Worm (Caenorhabditis elegans): ENCODE results near the gene T28C6.8.
A peak's percentile ranks its signal among the peaks of the same experiment; 100 is the strongest.

T28C6.8 gene

DNA sequence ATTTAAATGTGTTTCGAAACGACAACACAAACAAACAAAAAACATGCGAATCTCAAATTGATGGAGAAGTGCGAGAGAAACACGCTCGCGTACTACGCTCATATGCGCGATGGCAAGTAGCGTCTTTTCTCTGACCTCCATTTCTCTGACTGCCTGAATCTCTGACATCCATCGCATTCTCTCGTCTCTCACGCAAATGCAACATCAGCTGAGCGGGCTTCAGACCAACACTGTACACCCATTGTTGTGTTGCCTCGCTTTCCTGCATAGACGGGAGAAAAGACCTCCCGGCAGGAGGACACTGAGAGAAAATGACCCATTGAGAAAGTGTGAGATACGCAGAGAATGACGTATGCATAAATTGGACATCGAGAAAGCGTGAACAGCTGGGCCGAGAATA lies 48.4 kb downstream of the T28C6.8 start (continued):
- TF ChIP-seq nhr-90 (tag; optimal IDR thresholded peaks at IDR 0.05; ENCODE audit: poor library complexity), result peak; percentile 63
- no peak for TF ChIP-seq unc-30 (tag; optimal IDR thresholded peaks at IDR 0.05)
- TF ChIP-seq lin-35 (GFP tag; optimal IDR thresholded peaks at IDR 0.05), result peak; percentile 52 to 83
- no peak for TF ChIP-seq Y116A8C.19 (tag; optimal IDR thresholded peaks at IDR 0.05; ENCODE audit: borderline replicate concordance)
- TF ChIP-seq ces-1 (GFP tag; optimal IDR thresholded peaks at IDR 0.05), result no peak
- TF ChIP-seq lin-14 (GFP tag; optimal IDR thresholded peaks at IDR 0.05), result peak; percentile 97
- peak; percentile 47 for TF ChIP-seq ztf-4 (tag; optimal IDR thresholded peaks at IDR 0.05)
- peak; percentile 84 for TF ChIP-seq snu-23 (GFP tag; optimal IDR thresholded peaks at IDR 0.05)
- TF ChIP-seq unc-86 (tag; optimal IDR thresholded peaks at IDR 0.05), result peak; percentile 49
- TF ChIP-seq C04F5.9 (tag; optimal IDR thresholded peaks at IDR 0.05), result no peak
- peak; percentile 40 to 59 (median 53) for TF ChIP-seq dpl-1 (GFP tag; optimal IDR thresholded peaks at IDR 0.05)
- peak; percentile 68 for TF ChIP-seq nhr-47 (tag; optimal IDR thresholded peaks at IDR 0.05)
- TF ChIP-seq fos-1 (tag; optimal IDR thresholded peaks at IDR 0.05), result no peak
- peak; percentile 27 for TF ChIP-seq dsc-1 (tag; optimal IDR thresholded peaks at IDR 0.05)
- TF ChIP-seq nhr-11 (tag; optimal IDR thresholded peaks at IDR 0.05), result no peak
- no peak for TF ChIP-seq ets-5 (GFP tag; IDR thresholded peaks at IDR 0.05)
- TF ChIP-seq egl-27 (tag; optimal IDR thresholded peaks at IDR 0.05), result peak; percentile 28 to 56
- peak; percentile 68 to 70 for TF ChIP-seq efl-1 (optimal IDR thresholded peaks at IDR 0.05)
- TF ChIP-seq efl-1 (GFP tag; optimal IDR thresholded peaks at IDR 0.05 in 1 of 2), result peak; percentile 32 to 94
- TF ChIP-seq nhr-71 (tag; optimal IDR thresholded peaks at IDR 0.05), result peak; percentile 86
- no peak for TF ChIP-seq ama-1 (optimal IDR thresholded peaks at IDR 0.05)
- TF ChIP-seq sox-4 (tag; optimal IDR thresholded peaks at IDR 0.05), result no peak
- peak; percentile 30 for TF ChIP-seq lir-3 (tag; optimal IDR thresholded peaks at IDR 0.05; ENCODE audit: poor library complexity)
- TF ChIP-seq fkh-4 (tag; optimal IDR thresholded peaks at IDR 0.05; ENCODE audit: borderline replicate concordance), result no peak
- TF ChIP-seq elt-2 (tag; optimal IDR thresholded peaks at IDR 0.05), result peak; percentile 43
- no peak for TF ChIP-seq sptf-1 (tag; optimal IDR thresholded peaks at IDR 0.05)
- TF ChIP-seq elt-3 (tag; optimal IDR thresholded peaks at IDR 0.05), result peak in 2 of 6 experiments; percentile 35 to 56
- TF ChIP-seq rnt-1 (tag; optimal IDR thresholded peaks at IDR 0.05), result peak; percentile 62
- TF ChIP-seq mep-1 (tag; optimal IDR thresholded peaks at IDR 0.05), result peak; percentile 80
- peak; percentile 78 for TF ChIP-seq pag-3 (tag; optimal IDR thresholded peaks at IDR 0.05; ENCODE audit: borderline replicate concordance, insufficient read depth)
- TF ChIP-seq nhr-85 (tag), result peak; percentile 99
- peak; percentile 56 for TF ChIP-seq swsn-7 (tag; optimal IDR thresholded peaks at IDR 0.05)
- peak; percentile 23 for TF ChIP-seq snpc-4 (tag; optimal IDR thresholded peaks at IDR 0.05)
- no peak for TF ChIP-seq sup-37 (GFP tag; optimal IDR thresholded peaks at IDR 0.05)
- no peak for TF ChIP-seq fkh-10 (GFP tag; optimal IDR thresholded peaks at IDR 0.05)
- TF ChIP-seq C16A3.4 (tag; optimal IDR thresholded peaks at IDR 0.05), result peak; percentile 83
